Fruit fly (Drosophila melanogaster) whole organism, pupa: ENCODE data around the gene CG15021.

Experiments
- CG10348 ChIP-seq: fragments of 200-800 bp; sonication (Bioruptor generic); IDR thresholded peaks from 2 replicates; pipeline ENCODE4 v1.3.6; 2022; ENCODE audit warnings: missing biosample characterization, missing genetic modification characterization
- CG14655 ChIP-seq: fragments of 200-800 bp; sonication (Bioruptor generic); optimal IDR thresholded peaks from 3 replicates; lab custom pipeline; 2017; ENCODE audit warnings: mild to moderate bottlenecking, missing biosample characterization, missing genetic modification reagents, missing genetic modification characterization
- CG15710 ChIP-seq: fragments of 200-800 bp; sonication (Bioruptor generic); optimal IDR thresholded peaks from 2 replicates; lab custom pipeline; 2018; ENCODE audit warnings: missing biosample characterization, mild to moderate bottlenecking, missing genetic modification characterization, moderate library complexity
- CG17806 ChIP-seq: fragments of 200-800 bp; sonication (Bioruptor generic); optimal IDR thresholded peaks from 2 replicates; lab custom pipeline; 2018; ENCODE audit warnings: missing biosample characterization, mild to moderate bottlenecking, missing genetic modification characterization, moderate library complexity
- CG32121 ChIP-seq: fragments of 200-800 bp; sonication (Bioruptor generic); IDR thresholded peaks from 2 replicates; pipeline ENCODE4 v1.3.6; 2022; ENCODE audit warnings: missing biosample characterization, missing genetic modification characterization
- CG8159 ChIP-seq: fragments of 200-800 bp; sonication (Bioruptor generic); optimal IDR thresholded peaks from 3 replicates; lab custom pipeline; 2018; ENCODE audit warnings: missing biosample characterization, mild to moderate bottlenecking, missing genetic modification characterization, moderate library complexity
- CG8301 ChIP-seq: fragments of 200-800 bp; sonication (Bioruptor generic); optimal IDR thresholded peaks from 2 replicates; lab custom pipeline; 2018; ENCODE audit warnings: missing biosample characterization, mild to moderate bottlenecking, missing genetic modification characterization
- CG9948 ChIP-seq: fragments of 200-800 bp; sonication (Bioruptor generic); optimal IDR thresholded peaks from 2 replicates; lab custom pipeline; 2018; ENCODE audit warnings: missing biosample characterization, mild to moderate bottlenecking, missing genetic modification characterization, moderate library complexity
- D1 ChIP-seq: fragments of 200-800 bp; sonication (Bioruptor generic); optimal IDR thresholded peaks from 2 replicates; lab custom pipeline; 2018; ENCODE audit warnings: missing biosample characterization, mild to moderate bottlenecking, missing genetic modification characterization, moderate library complexity
- Ets98B ChIP-seq: fragments of 200-800 bp; sonication (Bioruptor generic); IDR thresholded peaks from 2 replicates; pipeline ENCODE4 v1.3.6; 2022; ENCODE audit warnings: missing biosample characterization, missing genetic modification characterization
- Pif1A ChIP-seq: fragments of 200-800 bp; sonication (Bioruptor generic); optimal IDR thresholded peaks from 3 replicates; lab custom pipeline; 2016; ENCODE audit warnings: missing biosample characterization, missing genetic modification characterization
- Pif1B ChIP-seq: fragments of 200-800 bp; sonication (Bioruptor generic); optimal IDR thresholded peaks from 3 replicates; lab custom pipeline; 2016; ENCODE audit warnings: missing biosample characterization, missing genetic modification characterization
- Snoo ChIP-seq: fragments of 200-800 bp; sonication (Bioruptor generic); optimal IDR thresholded peaks from 3 replicates; lab custom pipeline; 2017; ENCODE audit warnings: missing biosample characterization, mild to moderate bottlenecking, missing genetic modification characterization, inconsistent platforms
- rn ChIP-seq: fragments of 200-800 bp; sonication (Bioruptor generic); IDR thresholded peaks from 2 replicates; pipeline ENCODE4 v1.3.6; 2022; ENCODE audit warnings: missing biosample characterization, missing genetic modification characterization

- TF ChIP-seq Pif1B (GFP tag; lab: Kevin White, UChicago) (no peak), CG10348 (no peak), CG9948 (no peak), Pif1A (GFP tag; lab: Kevin White, UChicago) (no peak), CG32121 (no peak), Ets98B (no peak), CG14655 (GFP tag; lab: Kevin White, UChicago) (no peak), CG8301 (no peak), rn (GFP tag; lab: Robert Waterston, UW) (no peak), CG17806 (tag; lab: Kevin White, UChicago) (no peak), CG8159 (tag; lab: Kevin White, UChicago) (no peak), CG15710 (tag; lab: Kevin White, UChicago) (no peak), D1 (tag; lab: Kevin White, UChicago) (no peak), Snoo (tag; lab: Kevin White, UChicago) (no peak)
These were observed 7.5 kb upstream of the CG15021 start, which contains the start of gene nAChRbeta1 for dm6 chr3L:4428918-4429546.
